Worm (Caenorhabditis elegans): ENCODE data around the gene ptp-2.

The ptp-2 gene

ce11 chrII:5931109-5931508 is 12.7 kb downstream of the ptp-2 start:
- no peak for TF ChIP-seq ceh-9 (tag; optimal IDR thresholded peaks at IDR 0.05)
- no peak for TF ChIP-seq ceh-31 (tag; optimal IDR thresholded peaks at IDR 0.05)
- TF ChIP-seq ref-2 (tag; optimal IDR thresholded peaks at IDR 0.05): peak; percentile 45
- TF ChIP-seq pha-4 (tag; optimal IDR thresholded peaks at IDR 0.05): no peak
- no peak for TF ChIP-seq unc-86 (tag; optimal IDR thresholded peaks at IDR 0.05)
- no peak for TF ChIP-seq hlh-13 (GFP tag; optimal IDR thresholded peaks at IDR 0.05)
- no peak for TF ChIP-seq T23F11.4 (GFP tag; optimal IDR thresholded peaks at IDR 0.05)
- TF ChIP-seq sox-2 (GFP tag; IDR thresholded peaks at IDR 0.05): no peak

DNA sequence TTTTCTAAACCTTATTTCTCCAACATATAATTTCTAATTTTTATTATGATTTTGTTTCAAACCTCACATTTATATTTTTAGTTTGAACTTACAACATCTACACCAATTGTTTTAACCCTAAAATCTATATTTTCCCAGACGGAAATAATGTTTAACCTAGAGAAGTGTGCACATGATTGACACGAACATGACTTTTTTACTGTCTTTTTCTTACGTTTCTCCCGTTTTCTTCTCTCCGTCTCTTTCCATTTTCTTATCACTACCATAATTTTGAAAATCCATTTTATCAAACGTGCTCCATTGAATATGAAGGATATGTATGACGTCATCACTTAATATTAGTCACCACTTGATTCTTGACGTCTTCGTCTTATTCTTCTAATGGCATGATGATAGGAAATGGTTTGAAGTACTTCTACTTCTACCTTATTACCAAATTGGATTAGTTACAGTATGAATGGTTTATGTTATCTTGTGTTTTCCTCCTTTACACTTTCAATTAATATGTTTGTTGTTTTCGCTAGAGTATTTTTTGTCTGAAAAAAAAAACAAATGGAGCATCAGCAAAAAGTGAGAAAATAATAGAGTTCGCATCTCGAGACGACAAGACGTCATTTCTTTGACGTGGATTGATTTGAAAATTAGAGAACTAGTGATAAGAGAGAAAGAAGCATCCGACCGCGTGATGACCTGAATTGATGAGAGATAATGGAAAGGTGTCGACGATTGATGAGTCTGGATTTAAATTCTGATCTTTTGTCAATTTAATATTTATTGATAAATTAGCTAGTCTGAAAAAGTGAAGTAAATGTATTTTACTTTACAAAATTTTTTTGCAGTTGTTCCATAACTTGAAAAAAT is 13.7 kb downstream of the ptp-2 start:
- TF ChIP-seq elt-2 (tag; optimal IDR thresholded peaks at IDR 0.05) (no peak), unc-3 (GFP tag; conservative IDR thresholded peaks at IDR 0.05) (no peak), unc-3 (tag; optimal IDR thresholded peaks at IDR 0.05) (no peak), unc-55 (GFP tag; optimal IDR thresholded peaks at IDR 0.05) (peak; percentile 88)

DNA sequence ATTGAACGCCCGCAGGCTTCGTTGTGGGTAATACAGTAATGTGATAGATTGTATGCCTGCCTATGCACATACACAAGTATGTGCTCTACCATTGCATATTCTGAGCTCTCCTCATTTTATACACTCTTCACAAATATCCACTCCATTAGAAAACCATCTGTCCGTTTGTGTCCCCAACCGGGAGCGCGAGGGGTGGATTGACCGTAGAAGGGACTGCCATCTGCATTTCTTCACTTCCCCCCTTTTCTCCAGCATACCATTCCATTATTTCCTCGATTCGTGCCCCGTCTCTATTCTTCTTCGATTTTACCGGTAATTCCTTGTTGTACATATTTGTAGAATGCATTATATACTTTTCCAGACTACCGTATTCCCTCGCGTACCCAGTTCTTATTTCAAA is 14.7 kb downstream of the ptp-2 start:
- TF ChIP-seq fkh-6 (tag; optimal IDR thresholded peaks at IDR 0.05) (peak; percentile 25), ceh-9 (tag; optimal IDR thresholded peaks at IDR 0.05) (no peak), fkh-10 (GFP tag; optimal IDR thresholded peaks at IDR 0.05) (no peak), hlh-6 (tag; optimal IDR thresholded peaks at IDR 0.05) (peak; percentile 30), Y22D7AL.16 (tag; optimal IDR thresholded peaks at IDR 0.05) (no peak), nhr-11 (tag; optimal IDR thresholded peaks at IDR 0.05) (no peak), nhr-232 (tag; optimal IDR thresholded peaks at IDR 0.05) (no peak), C38D4.7 (GFP tag; optimal IDR thresholded peaks at IDR 0.05) (no peak)

DNA sequence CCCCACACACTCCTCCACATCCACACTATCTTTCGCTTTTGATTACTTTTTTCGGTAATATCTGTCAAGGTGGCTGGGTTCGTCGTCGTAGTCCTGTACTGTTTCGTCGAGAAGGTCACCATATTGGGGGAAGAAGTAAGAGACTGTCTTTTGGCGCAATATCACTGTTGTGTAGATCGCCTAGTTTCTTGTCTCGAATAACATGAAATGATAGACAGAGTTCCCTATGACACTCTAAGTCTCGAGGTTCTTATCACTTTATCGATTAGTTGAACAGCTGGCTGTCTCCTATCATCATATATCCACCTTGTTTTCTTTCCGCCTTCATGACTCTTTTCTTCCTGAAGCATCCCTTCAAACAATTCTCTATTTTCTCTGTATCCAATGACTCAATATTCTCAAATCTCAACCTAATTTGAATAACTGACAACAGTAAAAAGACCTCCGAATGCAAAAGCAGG is 15.5 kb downstream of the ptp-2 start:
- no peak for TF ChIP-seq hlh-8 (tag; optimal IDR thresholded peaks at IDR 0.05)
- TF ChIP-seq unc-55 (GFP tag; optimal IDR thresholded peaks at IDR 0.05): peak; percentile 28

DNA sequence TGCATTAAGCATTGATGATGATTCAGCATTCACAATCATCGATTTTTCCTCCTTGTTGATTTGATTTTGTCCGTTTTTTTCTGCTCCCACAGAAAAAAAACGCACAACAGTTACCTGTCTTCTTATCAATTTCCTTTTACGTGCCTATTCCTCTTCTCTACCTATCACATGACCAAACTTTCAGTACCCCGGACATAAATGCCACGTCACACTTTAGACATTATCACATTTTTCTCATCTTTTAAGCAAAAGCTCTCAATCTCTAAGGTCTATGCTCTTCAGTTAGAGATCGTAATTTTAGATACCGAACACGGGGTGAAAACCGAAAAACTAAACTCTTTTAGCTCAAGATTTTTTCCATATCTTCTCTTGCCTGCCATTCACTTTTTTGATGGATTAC is 17.6 kb downstream of the ptp-2 start:
- TF ChIP-seq zip-5 (tag; optimal IDR thresholded peaks at IDR 0.05) (no peak), ceh-22 (tag; optimal IDR thresholded peaks at IDR 0.05) (no peak), ceh-18 (tag; optimal IDR thresholded peaks at IDR 0.05) (no peak), hlh-13 (GFP tag; optimal IDR thresholded peaks at IDR 0.05) (no peak), gmeb-2 (tag; optimal IDR thresholded peaks at IDR 0.05) (no peak), ama-1 (optimal IDR thresholded peaks at IDR 0.05) (no peak), T23F11.4 (GFP tag; optimal IDR thresholded peaks at IDR 0.05) (no peak), lin-11 (tag; optimal IDR thresholded peaks at IDR 0.05) (no peak), ceh-48 (tag; optimal IDR thresholded peaks at IDR 0.05) (no peak), ceh-34 (tag; optimal IDR thresholded peaks at IDR 0.05) (no peak), hlh-30 (tag; optimal IDR thresholded peaks at IDR 0.05; ENCODE audit: insufficient read depth) (no peak), hlh-8 (tag; optimal IDR thresholded peaks at IDR 0.05) (no peak)

ce11 chrII:5940815-5941214 is 22.4 kb downstream of the ptp-2 start, which contains the start of gene F28B12.6:
F28B12.6 (plus strand) TSS chrII:5940863.
- TF ChIP-seq ttx-3 (tag; optimal IDR thresholded peaks at IDR 0.05) (no peak), hlh-30 (tag; optimal IDR thresholded peaks at IDR 0.05; ENCODE audit: insufficient read depth) (no peak), ama-1 (optimal IDR thresholded peaks at IDR 0.05) (no peak), ceh-48 (tag; optimal IDR thresholded peaks at IDR 0.05) (no peak), K02D7.2 (tag; optimal IDR thresholded peaks at IDR 0.05) (no peak), ceh-18 (tag; optimal IDR thresholded peaks at IDR 0.05) (no peak), che-1 (tag; optimal IDR thresholded peaks at IDR 0.05) (no peak), unc-3 (GFP tag; conservative IDR thresholded peaks at IDR 0.05) (no peak), unc-3 (tag; optimal IDR thresholded peaks at IDR 0.05) (no peak), ahr-1 (tag; optimal IDR thresholded peaks at IDR 0.05) (no peak), Y22D7AL.16 (tag; optimal IDR thresholded peaks at IDR 0.05) (no peak), hlh-13 (GFP tag; optimal IDR thresholded peaks at IDR 0.05) (no peak), ceh-24 (tag; optimal IDR thresholded peaks at IDR 0.05) (no peak), ceh-34 (tag; optimal IDR thresholded peaks at IDR 0.05) (no peak), npax-4 (tag; optimal IDR thresholded peaks at IDR 0.05) (no peak), unc-55 (GFP tag; optimal IDR thresholded peaks at IDR 0.05) (no peak), ceh-31 (tag; optimal IDR thresholded peaks at IDR 0.05) (no peak), tbx-2 (tag; optimal IDR thresholded peaks at IDR 0.05) (no peak)

Measured in whole organism, late embryonic.